Worm (Caenorhabditis elegans) whole organism, L4/young adult: ENCODE measurements around the gene cest-26.

Experiments
- dao-5 ChIP-seq: sonication (generic microtip); optimal IDR thresholded peaks from 2 replicates; lab custom pipeline; 2016; ENCODE audit warnings: missing genotype, missing genetic modification characterization, moderate library complexity, missing compliant biosample characterization
- him-1 ChIP-seq: sonication (generic microtip); optimal IDR thresholded peaks from 2 replicates; lab custom pipeline; 2016; ENCODE audit warnings: missing genotype, missing genetic modification reagents, missing genetic modification characterization, missing compliant biosample characterization

- TF ChIP-seq dao-5: no peak
- TF ChIP-seq him-1: no peak
Measured at ce11 chrX:4439616-4440015, 2.2 kb upstream of the cest-26 start.
